Fruit fly (Drosophila melanogaster) whole organism, embryonic: ENCODE measurements around the gene Irbp18.

Source experiments
- CG10147 ChIP-seq: fragments of 200-800 bp; sonication (Bioruptor generic); optimal IDR thresholded peaks from 2 replicates; lab custom pipeline; 2019; ENCODE audit warnings: missing biosample characterization, mild to moderate bottlenecking, missing genetic modification characterization, moderate library complexity
- CG16779 ChIP-seq: fragments of 200-800 bp; sonication (Bioruptor generic); IDR thresholded peaks from 2 replicates; pipeline ENCODE4 v1.3.6; 2022; ENCODE audit warnings: missing biosample characterization, missing genetic modification characterization
- CG6791 ChIP-seq: fragments of 200-800 bp; sonication (Bioruptor generic); IDR thresholded peaks from 3 replicates; pipeline ENCODE4 v1.3.6; 2022; ENCODE audit warnings: missing biosample characterization, missing genetic modification characterization; ENCODE audit not compliant: partially characterized antibody
- grau ChIP-seq: fragments of 200-800 bp; optimal IDR thresholded peaks from 3 replicates; lab custom pipeline; 2019; ENCODE audit warnings: missing biosample characterization, mild to moderate bottlenecking, missing genetic modification characterization, moderate library complexity
- hkb ChIP-seq, 2 experiments: fragments of 200-800 bp in 1 of 2; fragments of >200 bp in 1 of 2; sonication (Bioruptor generic) in 1 of 2; IDR thresholded peaks in 1 of 2; optimal IDR thresholded peaks in 1 of 2; 2 replicates each; pipeline versions ENCODE4 v1.3.6 to Lab custom; 2017 to 2022; ENCODE audit warnings: missing biosample characterization in 1 of 2, missing genetic modification characterization in 1 of 2
- pan ChIP-seq, 4 experiments: fragments of >200 bp in 3 of 4; fragments of 200-800 bp in 1 of 4; sonication (Bioruptor generic) in 1 of 4; optimal IDR thresholded peaks in 3 of 4; IDR thresholded peaks in 1 of 4; 2 replicates each; pipeline versions ENCODE4 v1.3.6 to Lab custom; 2017 to 2022; ENCODE audit warnings: missing biosample characterization in 2 of 4, missing genetic modification characterization in 2 of 4, mixed read lengths in 1 of 4
- pfk ChIP-seq: fragments of 200-800 bp; sonication (Bioruptor generic); optimal IDR thresholded peaks from 2 replicates; lab custom pipeline; 2018; ENCODE audit warnings: missing biosample characterization, mild to moderate bottlenecking, missing genetic modification characterization, moderate library complexity

DNA sequence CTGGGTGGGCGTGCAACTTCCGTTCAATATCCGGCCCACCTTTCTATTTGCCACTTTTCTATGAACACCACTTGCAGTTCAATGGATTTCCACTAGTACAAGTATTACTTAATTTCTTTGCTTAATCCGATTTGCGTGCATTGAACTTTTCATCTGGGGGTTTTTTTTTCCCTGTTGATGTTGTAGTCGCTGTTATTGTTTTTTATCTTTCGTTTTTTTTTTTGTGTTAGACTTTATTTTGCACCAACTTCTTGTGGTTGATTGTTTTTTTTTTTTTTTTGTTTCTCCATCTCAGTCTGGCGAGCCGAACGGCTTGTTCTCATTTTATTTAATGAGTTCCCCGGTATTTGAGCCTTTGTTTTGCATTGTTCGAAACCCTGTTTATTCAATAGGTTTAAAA, 38.4 kb upstream of the Irbp18 start:
- TF ChIP-seq pan (optimal IDR thresholded peaks at IDR 0.05; lab: Kevin White, UChicago) (no peak), pan (GFP tag; optimal IDR thresholded peaks at IDR 0.05 in 1 of 2, IDR thresholded peaks at IDR 0.05 in 1 of 2) (no peak), CG6791 (GFP tag; lab: Robert Waterston, UW) (no peak), CG16779 (no peak), CG10147 (GFP tag; lab: Kevin White, UChicago) (no peak), hkb (optimal IDR thresholded peaks at IDR 0.05; lab: Kevin White, UChicago) (no peak), hkb (GFP tag; IDR thresholded peaks at IDR 0.05; lab: Robert Waterston, UW) (no peak), grau (tag; lab: Kevin White, UChicago) (no peak), pfk (no peak)
